Worm (Caenorhabditis elegans) whole organism, midembryonic: Measurements from ENCODE around the gene spp-6.

ENCODE experiments used
- T22C8.4 ChIP-seq: fragments of 200-800 bp; sonication (Bioruptor generic); IDR thresholded peaks from 2 replicates; pipeline ENCODE4 v1.3.6; 2022; ENCODE audit warnings: missing genetic modification characterization, missing compliant biosample characterization
- cog-1 ChIP-seq: sonication (generic microtip); optimal IDR thresholded peaks from 2 replicates; lab custom pipeline; 2016; ENCODE audit warnings: missing genetic modification characterization, missing compliant biosample characterization
- flt-1 ChIP-seq: fragments of 200-800 bp; sonication (Bioruptor generic); IDR thresholded peaks from 2 replicates; pipeline ENCODE4 v1.3.6; 2022; ENCODE audit warnings: missing genetic modification characterization, missing compliant biosample characterization
- klf-2 ChIP-seq: fragments of 200-800 bp; sonication (Bioruptor generic); conservative IDR thresholded peaks from 2 replicates; pipeline ENCODE4 v1.3.6; 2022; ENCODE audit warnings: missing genetic modification reagents, missing genetic modification characterization, missing compliant biosample characterization
- med-1 ChIP-seq: sonication (generic microtip); optimal IDR thresholded peaks from 2 replicates; lab custom pipeline; 2017; ENCODE audit warnings: missing genetic modification characterization, mild to moderate bottlenecking, missing compliant biosample characterization, antibody characterized with exemption, missing genetic modification reagents; ENCODE audit not compliant: insufficient read depth
- ref-1 ChIP-seq: fragments of 200-800 bp; sonication (Bioruptor generic); conservative IDR thresholded peaks from 2 replicates; pipeline ENCODE4 v1.3.6; 2022; ENCODE audit warnings: missing genetic modification reagents, missing genetic modification characterization, missing compliant biosample characterization
- tab-1 ChIP-seq: fragments of 200-800 bp; sonication (Bioruptor generic); IDR thresholded peaks from 2 replicates; pipeline ENCODE4 v1.3.6; 2022; ENCODE audit warnings: missing genetic modification characterization, missing compliant biosample characterization
- ztf-23 ChIP-seq: fragments of 200-800 bp; sonication (Bioruptor generic); IDR thresholded peaks from 2 replicates; pipeline ENCODE4 v1.3.6; 2022; ENCODE audit warnings: missing genetic modification reagents, missing genetic modification characterization, missing compliant biosample characterization
- ztf-29 ChIP-seq: fragments of 200-800 bp; sonication (Bioruptor generic); IDR thresholded peaks from 2 replicates; pipeline ENCODE4 v1.3.6; 2022; ENCODE audit warnings: missing genetic modification reagents, missing genetic modification characterization, missing compliant biosample characterization

Gene spp-6

DNA sequence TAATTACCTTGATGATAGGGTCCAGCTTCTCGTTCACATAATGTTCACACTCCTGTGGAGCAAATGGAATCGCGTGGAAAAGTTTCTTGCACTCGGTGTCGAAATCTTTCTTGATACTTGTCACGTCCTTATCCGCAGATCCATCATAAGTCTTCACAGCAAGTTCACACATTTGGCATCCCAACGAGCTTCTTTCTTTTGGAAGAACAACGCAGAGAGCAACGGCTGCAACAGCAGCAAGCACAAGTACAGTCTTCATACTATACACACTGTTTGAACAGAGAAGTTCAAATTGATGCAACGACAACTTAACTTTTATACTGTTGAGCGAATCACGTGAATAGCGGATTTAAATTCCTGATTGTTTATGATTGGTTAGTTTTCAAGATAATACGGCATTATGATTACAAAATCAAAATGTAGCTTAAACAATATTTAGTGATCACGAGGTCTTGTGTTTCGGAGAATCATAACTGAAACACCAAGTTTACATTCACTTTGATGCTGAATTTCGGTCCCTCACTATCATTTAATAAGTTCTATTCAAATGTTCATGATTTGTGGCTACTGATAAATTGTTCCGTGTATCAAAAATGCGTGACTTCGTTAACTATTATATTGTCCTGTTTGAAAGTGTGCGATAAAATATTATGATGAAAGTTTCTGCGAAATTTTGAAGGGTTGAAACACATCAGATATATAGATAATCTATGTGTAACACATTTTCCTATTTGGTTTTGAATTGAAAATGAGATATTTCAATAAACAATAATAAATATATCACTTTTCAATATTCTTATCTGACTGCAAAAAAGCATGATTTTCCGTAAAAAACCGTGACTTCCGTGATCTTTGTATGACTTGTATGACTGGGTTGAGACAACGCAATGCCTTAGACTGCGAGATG is at the start of gene spp-6, which contains the start of gene spp-2:
spp-6 (plus strand) TSS at position 857 of the 907 bp plus-strand sequence.
spp-2 (minus strand) TSS at position 334 of the 907 bp plus-strand sequence.
- no peak for TF ChIP-seq cog-1 (tag; lab: Kevin White, UChicago)
- TF ChIP-seq klf-2 = no peak
- TF ChIP-seq ztf-29 (GFP tag; lab: Robert Waterston, UW) = no peak

DNA sequence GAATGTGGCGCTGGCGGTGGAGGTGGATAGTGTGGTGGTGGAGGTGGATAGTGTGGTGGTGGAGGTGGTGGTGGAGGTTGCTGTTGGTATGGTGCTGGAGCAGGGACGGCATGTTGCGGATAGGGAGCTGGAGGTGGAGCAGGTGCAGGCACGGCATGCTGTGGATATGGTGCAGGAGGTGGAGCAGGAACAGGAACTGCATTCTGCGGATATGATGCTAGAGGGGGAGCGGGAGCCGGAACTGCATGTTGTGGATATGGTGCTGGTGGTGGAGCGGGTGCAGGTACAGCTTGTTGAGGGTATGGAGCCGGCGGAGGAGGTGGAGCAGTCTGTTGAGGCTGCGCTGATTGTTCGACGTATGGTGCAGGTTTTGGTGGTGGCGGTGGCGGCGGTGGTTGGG is 48.2 kb upstream of the spp-6 start:
- no peak for TF ChIP-seq tab-1 (GFP tag; lab: Robert Waterston, UW)
- TF ChIP-seq ztf-29 (GFP tag; lab: Robert Waterston, UW) = no peak
- TF ChIP-seq cog-1 (tag; lab: Kevin White, UChicago) = no peak
- no peak for TF ChIP-seq ref-1
- TF ChIP-seq T22C8.4 = no peak
- TF ChIP-seq ztf-23 = no peak
- TF ChIP-seq med-1 (GFP tag; lab: Kevin White, UChicago) = no peak
- no peak for TF ChIP-seq flt-1 (GFP tag; lab: Robert Waterston, UW)
- TF ChIP-seq klf-2 = no peak

DNA sequence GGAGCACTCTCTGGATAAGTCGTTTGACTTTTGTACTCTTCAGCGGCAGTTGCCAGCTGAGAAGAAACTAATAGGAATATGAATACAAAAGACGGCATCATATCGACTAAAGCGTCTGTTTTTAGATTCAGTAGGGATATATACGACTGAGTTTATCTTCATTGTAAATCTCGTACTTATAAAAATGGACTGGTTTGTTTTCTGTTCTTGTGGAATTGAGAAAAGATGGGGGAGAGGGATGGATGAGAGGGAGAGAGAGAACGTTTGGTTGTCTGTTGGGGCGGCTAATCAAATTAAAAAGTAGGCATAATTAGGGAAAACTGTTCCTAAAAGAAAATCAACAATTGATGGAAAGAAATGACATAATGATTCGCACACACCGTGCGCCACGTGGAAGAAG is 47.8 kb upstream of the spp-6 start, which contains the start of gene grd-7:
grd-7 (minus strand) TSS at position 101 of the 400 bp plus-strand sequence.
- TF ChIP-seq ztf-29 (GFP tag; lab: Robert Waterston, UW) = no peak

DNA sequence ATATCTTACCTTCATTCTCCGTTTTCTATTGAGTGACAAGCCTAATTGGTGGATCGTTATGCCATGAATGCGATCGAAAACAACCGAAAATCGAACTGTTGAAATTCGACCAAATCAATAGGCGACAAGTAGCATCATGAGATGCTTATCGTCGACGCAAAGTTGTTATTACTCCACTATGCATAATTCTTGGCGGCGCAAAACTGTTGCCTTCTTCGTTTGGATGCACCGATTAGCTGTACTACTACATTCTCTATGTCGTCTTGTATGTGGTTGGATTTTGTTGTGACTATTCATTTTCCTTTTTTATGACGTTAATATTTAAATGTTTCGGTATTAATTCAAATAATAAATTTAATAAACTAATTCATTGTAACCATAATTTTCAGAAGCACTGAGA is 45.2 kb upstream of the spp-6 start, which contains the start of gene F46H5.11:
F46H5.11 (minus strand) TSS at position 101 of the 400 bp plus-strand sequence.
- TF ChIP-seq cog-1 (tag; lab: Kevin White, UChicago) (no peak), ztf-23 (no peak), tab-1 (GFP tag; lab: Robert Waterston, UW) (no peak), T22C8.4 (no peak), med-1 (GFP tag; lab: Kevin White, UChicago) (no peak), ref-1 (no peak), flt-1 (GFP tag; lab: Robert Waterston, UW) (no peak), klf-2 (no peak), ztf-29 (GFP tag; lab: Robert Waterston, UW) (no peak)

DNA sequence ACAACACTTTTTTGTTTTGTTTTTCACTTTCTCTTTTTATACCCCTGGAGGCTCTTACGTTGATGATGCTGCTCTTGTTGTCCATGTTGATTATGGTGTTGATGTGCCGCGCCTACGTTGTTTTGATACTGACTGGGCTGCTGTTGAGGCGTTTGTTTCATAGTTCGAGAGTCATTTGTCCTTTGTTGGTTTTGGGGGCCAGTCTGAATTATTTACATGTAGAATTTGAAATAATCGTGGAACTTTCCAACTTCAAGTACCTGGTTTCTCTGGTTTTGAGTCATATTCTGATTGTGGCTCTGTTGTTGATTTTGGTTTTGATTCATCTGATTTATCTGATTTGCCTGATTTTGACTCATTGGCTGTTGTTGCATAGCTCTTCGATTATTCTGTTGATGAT is 39.0 kb upstream of the spp-6 start:
- TF ChIP-seq T22C8.4 (no peak), klf-2 (no peak), tab-1 (GFP tag; lab: Robert Waterston, UW) (no peak), cog-1 (tag; lab: Kevin White, UChicago) (no peak)

DNA sequence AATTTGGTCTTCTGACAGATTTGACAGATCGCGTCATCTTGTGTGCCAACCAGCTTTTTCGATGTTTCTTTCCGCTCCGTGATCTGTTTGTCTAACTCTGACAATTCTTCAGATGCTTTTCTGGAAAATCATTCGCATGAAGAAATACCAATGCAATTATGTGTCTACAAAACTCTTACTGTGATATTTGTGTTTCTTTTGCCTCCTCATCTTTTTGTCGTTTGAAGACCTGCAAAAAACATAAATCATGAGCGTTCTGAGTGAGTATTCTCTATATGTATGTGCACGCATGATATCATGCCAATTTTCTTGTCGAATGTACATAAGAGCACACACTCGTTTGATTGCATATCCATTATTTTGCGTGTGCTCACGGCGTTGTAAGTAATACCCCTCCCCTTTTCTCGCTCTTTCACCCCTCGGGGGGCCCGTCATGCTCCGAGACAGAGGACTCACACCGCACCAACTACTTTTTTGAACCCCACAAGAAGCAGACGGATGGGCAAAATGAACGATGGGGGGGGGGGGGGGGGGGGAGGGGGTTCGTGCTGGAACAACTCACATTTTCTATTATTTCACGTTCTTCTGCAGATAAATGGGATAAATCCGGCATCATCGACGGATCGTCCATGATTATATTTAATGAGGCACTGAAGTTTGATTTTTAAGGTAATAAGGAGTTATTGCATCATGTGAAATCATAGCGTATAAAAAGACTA is 37.3 kb upstream of the spp-6 start, which contains the start of gene unc-10:
unc-10 (minus strand) TSS at position 652 of the 719 bp plus-strand sequence.
- no peak for TF ChIP-seq flt-1 (GFP tag; lab: Robert Waterston, UW)
- TF ChIP-seq T22C8.4 = no peak
- no peak for TF ChIP-seq cog-1 (tag; lab: Kevin White, UChicago)
- TF ChIP-seq med-1 (GFP tag; lab: Kevin White, UChicago) = no peak
- TF ChIP-seq ref-1 = no peak
- no peak for TF ChIP-seq ztf-29 (GFP tag; lab: Robert Waterston, UW)
- TF ChIP-seq ztf-23 = no peak
- no peak for TF ChIP-seq klf-2
- no peak for TF ChIP-seq tab-1 (GFP tag; lab: Robert Waterston, UW)

DNA sequence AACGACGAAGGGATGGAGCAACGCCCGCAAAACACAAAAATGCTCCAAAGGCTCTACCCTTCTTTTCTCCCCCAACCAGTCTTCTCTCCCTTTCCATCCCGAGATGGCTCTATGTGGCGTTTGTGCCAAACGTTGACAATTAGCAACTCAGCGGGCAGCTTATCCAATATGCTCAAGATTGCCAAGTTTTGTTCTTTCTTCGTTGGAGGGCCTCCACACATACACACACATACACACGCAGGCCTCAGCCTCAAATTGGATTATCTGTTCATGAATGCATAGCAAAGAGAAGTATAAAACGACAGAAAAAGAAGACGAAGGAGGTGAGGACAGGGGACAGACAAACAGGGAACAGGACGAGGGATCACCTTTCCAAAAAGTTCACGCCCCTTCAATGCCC is 35.8 kb upstream of the spp-6 start:
- no peak for TF ChIP-seq klf-2
- no peak for TF ChIP-seq med-1 (GFP tag; lab: Kevin White, UChicago)
- TF ChIP-seq ztf-23 = no peak
- TF ChIP-seq ztf-29 (GFP tag; lab: Robert Waterston, UW) = no peak
- no peak for TF ChIP-seq flt-1 (GFP tag; lab: Robert Waterston, UW)
- no peak for TF ChIP-seq cog-1 (tag; lab: Kevin White, UChicago)
- TF ChIP-seq ref-1 = no peak
- no peak for TF ChIP-seq tab-1 (GFP tag; lab: Robert Waterston, UW)
- no peak for TF ChIP-seq T22C8.4

DNA sequence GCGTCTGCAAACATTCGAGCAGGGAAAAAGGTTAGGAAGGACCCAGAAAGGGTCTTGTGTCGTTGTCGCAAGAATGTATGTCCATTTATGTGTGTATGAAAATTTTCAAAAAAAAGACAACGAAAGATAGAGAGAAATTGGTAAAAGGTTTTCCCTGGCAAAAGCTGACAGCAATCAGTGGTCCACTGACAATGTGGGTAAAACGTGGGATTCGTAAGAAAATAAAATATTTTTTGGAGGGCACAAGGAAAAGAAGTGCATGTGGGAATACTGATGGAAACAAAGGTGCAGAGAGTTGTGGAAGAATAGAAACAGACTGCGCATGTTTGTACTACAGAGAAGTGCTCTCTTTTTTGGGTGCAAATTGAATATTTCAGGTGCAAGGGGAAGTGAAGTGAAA is 34.0 kb upstream of the spp-6 start:
- TF ChIP-seq cog-1 (tag; lab: Kevin White, UChicago) (no peak), flt-1 (GFP tag; lab: Robert Waterston, UW) (no peak), ztf-23 (no peak), med-1 (GFP tag; lab: Kevin White, UChicago) (no peak), ref-1 (no peak), ztf-29 (GFP tag; lab: Robert Waterston, UW) (no peak), T22C8.4 (no peak), tab-1 (GFP tag; lab: Robert Waterston, UW) (no peak), klf-2 (no peak)

DNA sequence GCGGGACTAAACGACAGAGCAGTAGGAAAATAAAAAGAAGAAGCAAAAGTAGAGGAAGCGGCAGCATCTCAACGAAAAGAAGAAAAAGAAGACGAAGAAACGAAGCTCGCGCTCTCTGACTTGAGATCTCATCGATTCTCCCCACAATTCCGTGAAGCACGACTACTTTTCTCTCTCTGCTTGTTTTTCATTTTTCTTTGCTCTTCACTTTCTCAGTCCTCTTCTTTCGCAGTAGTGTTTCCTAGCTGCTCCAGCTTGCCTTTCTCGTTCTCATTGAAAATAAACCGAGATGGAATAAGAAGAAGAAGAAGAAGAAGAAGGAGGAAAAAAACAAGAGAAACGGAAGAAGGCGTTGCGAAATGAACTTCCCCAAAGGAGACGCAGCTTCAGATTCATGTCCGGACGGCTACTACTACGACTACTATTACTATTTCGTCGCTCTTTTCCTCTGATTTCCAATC is 32.4 kb upstream of the spp-6 start:
- TF ChIP-seq ztf-29 (GFP tag; lab: Robert Waterston, UW) = no peak
- TF ChIP-seq ref-1 = no peak
- no peak for TF ChIP-seq cog-1 (tag; lab: Kevin White, UChicago)
- TF ChIP-seq flt-1 (GFP tag; lab: Robert Waterston, UW) = no peak
- no peak for TF ChIP-seq ztf-23
- TF ChIP-seq med-1 (GFP tag; lab: Kevin White, UChicago) = no peak
- TF ChIP-seq klf-2 = no peak
- TF ChIP-seq T22C8.4 = no peak
- TF ChIP-seq tab-1 (GFP tag; lab: Robert Waterston, UW) = no peak
